Worm (Caenorhabditis elegans): ENCODE results near the gene F41C3.8.

The F41C3.8 gene

ce11 chrII:4755654-4756053 lies 39.8 kb downstream of the F41C3.8 start:
- TF ChIP-seq lsl-1 (GFP tag; optimal IDR thresholded peaks at IDR 0.05) (peak; percentile 6), attf-3 (GFP tag; conservative IDR thresholded peaks at IDR 0.05) (peak; percentile 74), ceh-100 (GFP tag; IDR thresholded peaks at IDR 0.05) (no peak)

- TF ChIP-seq nfya-2 (GFP tag; IDR thresholded peaks at IDR 0.05) = no peak
- no peak for TF ChIP-seq ztf-18 (tag; optimal IDR thresholded peaks at IDR 0.05)
- TF ChIP-seq madf-8 (GFP tag; conservative IDR thresholded peaks at IDR 0.05) = no peak
- no peak for TF ChIP-seq atf-7 (tag; optimal IDR thresholded peaks at IDR 0.05)
- no peak for TF ChIP-seq F57A8.1 (GFP tag; optimal IDR thresholded peaks at IDR 0.05)
- no peak for TF ChIP-seq mel-28 (tag; optimal IDR thresholded peaks at IDR 0.05; ENCODE audit: borderline replicate concordance)
Measured at ce11 chrII:4756751-4757150, 40.9 kb downstream of the F41C3.8 start, which contains the start of gene C27D9.2. Gene C27D9.2 (minus strand): TSS chrII:4756851.

- no peak for TF ChIP-seq snpc-4 (GFP tag; optimal IDR thresholded peaks at IDR 0.05)
- no peak for TF ChIP-seq snpc-4 (tag; optimal IDR thresholded peaks at IDR 0.05)
- no peak for TF ChIP-seq nhr-120 (GFP tag; IDR thresholded peaks at IDR 0.05)
- no peak for TF ChIP-seq let-607 (tag; optimal IDR thresholded peaks at IDR 0.05)
- no peak for TF ChIP-seq nhr-179 (tag; optimal IDR thresholded peaks at IDR 0.05)
- no peak for TF ChIP-seq mes-4 (tag; optimal IDR thresholded peaks at IDR 0.05)
- TF ChIP-seq gei-17 (GFP tag; optimal IDR thresholded peaks at IDR 0.05) = no peak
- TF ChIP-seq lir-1 (GFP tag; conservative IDR thresholded peaks at IDR 0.05) = no peak
- TF ChIP-seq efl-1 (GFP tag; optimal IDR thresholded peaks at IDR 0.05) = no peak
Measured at ce11 chrII:4758462-4758861, 42.6 kb downstream of the F41C3.8 start, which contains the start of gene F26G1.3. Gene F26G1.3 (plus strand): TSS chrII:4758762.

DNA sequence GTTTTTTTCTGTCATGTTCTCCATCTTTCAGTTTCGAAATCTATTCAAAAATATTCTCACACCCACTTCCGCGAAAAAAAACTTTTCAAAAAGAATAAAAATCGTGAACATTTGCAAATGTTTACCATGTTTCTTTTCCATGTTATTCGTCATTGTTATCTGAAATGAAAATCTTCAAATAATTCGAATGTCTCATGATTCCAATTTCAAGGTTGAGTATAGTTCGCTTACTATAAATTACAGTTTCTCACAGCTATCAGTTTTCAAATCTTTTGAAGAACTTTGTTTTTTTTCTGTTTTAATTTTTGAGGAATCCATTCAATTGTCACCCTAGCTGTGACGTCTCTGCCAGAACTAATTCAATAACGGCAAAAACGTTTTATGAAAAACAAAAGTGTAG lies 44.0 kb downstream of the F41C3.8 start:
- TF ChIP-seq ekl-4 (GFP tag; IDR thresholded peaks at IDR 0.05) = no peak
- TF ChIP-seq let-526 (GFP tag; IDR thresholded peaks at IDR 0.05) = no peak
- no peak for TF ChIP-seq pbrm-1 (GFP tag; IDR thresholded peaks at IDR 0.05)
- no peak for TF ChIP-seq sea-2 (GFP tag; IDR thresholded peaks at IDR 0.05)
- no peak for TF ChIP-seq F33H1.4 (GFP tag; IDR thresholded peaks at IDR 0.05)
- no peak for TF ChIP-seq cebp-2 (GFP tag; IDR thresholded peaks at IDR 0.05)
- no peak for TF ChIP-seq hlh-26 (GFP tag; conservative IDR thresholded peaks at IDR 0.05)
- TF ChIP-seq gei-17 (GFP tag; optimal IDR thresholded peaks at IDR 0.05) = no peak
- no peak for TF ChIP-seq bed-2 (GFP tag; IDR thresholded peaks at IDR 0.05)

ce11 chrII:4761020-4761419 lies 45.2 kb downstream of the F41C3.8 start:
- TF ChIP-seq ceh-58 (GFP tag; IDR thresholded peaks at IDR 0.05) (no peak), T26A5.8 (tag; optimal IDR thresholded peaks at IDR 0.05) (no peak), ets-4 (GFP tag; optimal IDR thresholded peaks at IDR 0.05) (no peak), him-1 (tag; optimal IDR thresholded peaks at IDR 0.05) (no peak), K12H6.12 (tag; optimal IDR thresholded peaks at IDR 0.05) (no peak), egl-18 (GFP tag; IDR thresholded peaks at IDR 0.05) (no peak), lir-1 (GFP tag; conservative IDR thresholded peaks at IDR 0.05) (no peak), ztf-26 (tag; optimal IDR thresholded peaks at IDR 0.05) (peak; percentile 6), F39B2.1 (GFP tag; IDR thresholded peaks at IDR 0.05) (no peak)
